Worm (Caenorhabditis elegans): ENCODE measurements around the gene F44G3.7.

F44G3.7 gene

ce11 chrV:16115381-16115780 is 21.6 kb downstream of the F44G3.7 start, which contains the start of gene str-25:
str-25 (plus strand) TSS chrV:16115681.
- TF ChIP-seq ztf-1 (GFP tag; conservative IDR thresholded peaks at IDR 0.05), result no peak
- no peak for TF ChIP-seq skn-1 (tag; optimal IDR thresholded peaks at IDR 0.05)
- no peak for TF ChIP-seq unc-39 (tag; optimal IDR thresholded peaks at IDR 0.05)
- no peak for TF ChIP-seq nhr-25 (tag; optimal IDR thresholded peaks at IDR 0.05)
- no peak for TF ChIP-seq unc-62 (GFP tag; optimal IDR thresholded peaks at IDR 0.05)
- no peak for TF ChIP-seq lsy-2 (tag; optimal IDR thresholded peaks at IDR 0.05)
- TF ChIP-seq nhr-11 (tag; optimal IDR thresholded peaks at IDR 0.05), result no peak
- no peak for TF ChIP-seq lin-11 (tag; optimal IDR thresholded peaks at IDR 0.05)
- TF ChIP-seq blmp-1 (tag; optimal IDR thresholded peaks at IDR 0.05; ENCODE audit: insufficient read depth), result no peak
- no peak for TF ChIP-seq alr-1 (tag; optimal IDR thresholded peaks at IDR 0.05)
- no peak for TF ChIP-seq elt-1 (tag; optimal IDR thresholded peaks at IDR 0.05)
- TF ChIP-seq unc-55 (GFP tag; optimal IDR thresholded peaks at IDR 0.05), result no peak

ce11 chrV:16114237-16114636 is 22.7 kb downstream of the F44G3.7 start, which contains the start of gene srxa-16:
srxa-16 (minus strand) TSS chrV:16114337.
- TF ChIP-seq nhr-129 (tag; optimal IDR thresholded peaks at IDR 0.05) (no peak), peb-1 (tag; optimal IDR thresholded peaks at IDR 0.05) (no peak), mdl-1 (tag; optimal IDR thresholded peaks at IDR 0.05) (no peak), sma-3 (GFP tag; optimal IDR thresholded peaks at IDR 0.05) (no peak), snpc-4 (tag; optimal IDR thresholded peaks at IDR 0.05) (no peak), lsy-2 (tag; optimal IDR thresholded peaks at IDR 0.05) (no peak), nhr-21 (tag; optimal IDR thresholded peaks at IDR 0.05) (no peak), lin-11 (tag; optimal IDR thresholded peaks at IDR 0.05) (no peak)

- TF ChIP-seq nhr-129 (tag; optimal IDR thresholded peaks at IDR 0.05), result no peak
- TF ChIP-seq elt-1 (tag; optimal IDR thresholded peaks at IDR 0.05), result no peak
- TF ChIP-seq aly-2 (tag; optimal IDR thresholded peaks at IDR 0.05), result no peak
- no peak for TF ChIP-seq zag-1 (tag; optimal IDR thresholded peaks at IDR 0.05)
- no peak for TF ChIP-seq blmp-1 (tag; optimal IDR thresholded peaks at IDR 0.05; ENCODE audit: insufficient read depth)
- TF ChIP-seq fos-1 (tag; optimal IDR thresholded peaks at IDR 0.05), result no peak
- TF ChIP-seq F13H6.1 (tag; optimal IDR thresholded peaks at IDR 0.05), result no peak
- TF ChIP-seq unc-55 (GFP tag; optimal IDR thresholded peaks at IDR 0.05), result no peak
- TF ChIP-seq unc-39 (tag; optimal IDR thresholded peaks at IDR 0.05), result no peak
- no peak for TF ChIP-seq dmd-4 (tag; optimal IDR thresholded peaks at IDR 0.05)
- TF ChIP-seq ceh-82 (tag; optimal IDR thresholded peaks at IDR 0.05), result no peak
- TF ChIP-seq peb-1 (tag; optimal IDR thresholded peaks at IDR 0.05), result no peak
- no peak for TF ChIP-seq ztf-1 (GFP tag; conservative IDR thresholded peaks at IDR 0.05)
- no peak for TF ChIP-seq elt-3 (tag; optimal IDR thresholded peaks at IDR 0.05)
- TF ChIP-seq skn-1 (tag; optimal IDR thresholded peaks at IDR 0.05), result no peak
- no peak for TF ChIP-seq ztf-4 (tag; optimal IDR thresholded peaks at IDR 0.05)
- no peak for TF ChIP-seq snpc-4 (tag; optimal IDR thresholded peaks at IDR 0.05)
- no peak for TF ChIP-seq nhr-6 (tag; optimal IDR thresholded peaks at IDR 0.05)
Measured at ce11 chrV:16103594-16103993, 33.3 kb downstream of the F44G3.7 start, which contains the start of gene argk-1. argk-1 (plus strand) TSS chrV:16103894.

ce11 chrV:16100103-16100730 is 36.7 kb downstream of the F44G3.7 start, which contains the start of gene cth-1:
cth-1 (plus strand) TSS chrV:16100680.
- TF ChIP-seq peb-1 (tag; optimal IDR thresholded peaks at IDR 0.05), result no peak
- no peak for TF ChIP-seq egl-27 (tag; optimal IDR thresholded peaks at IDR 0.05)
- no peak for TF ChIP-seq ceh-16 (tag; optimal IDR thresholded peaks at IDR 0.05)
- TF ChIP-seq C34F6.9 (tag; optimal IDR thresholded peaks at IDR 0.05), result no peak
- no peak for TF ChIP-seq nhr-129 (tag; optimal IDR thresholded peaks at IDR 0.05)
- TF ChIP-seq ceh-82 (tag; optimal IDR thresholded peaks at IDR 0.05), result no peak
- no peak for TF ChIP-seq gmeb-1 (tag; optimal IDR thresholded peaks at IDR 0.05)
- TF ChIP-seq sma-9 (GFP tag; optimal IDR thresholded peaks at IDR 0.05), result peak; percentile 84
- no peak for TF ChIP-seq sma-9 (tag; optimal IDR thresholded peaks at IDR 0.05)
- no peak for TF ChIP-seq crh-2 (tag; optimal IDR thresholded peaks at IDR 0.05)
- peak; percentile 37 for TF ChIP-seq fos-1 (tag; optimal IDR thresholded peaks at IDR 0.05)

- no peak for TF ChIP-seq nhr-12 (tag; optimal IDR thresholded peaks at IDR 0.05)
Measured at ce11 chrV:16099441-16099840, 37.5 kb downstream of the F44G3.7 start, which contains the start of gene str-7. str-7 (minus strand) TSS chrV:16099541.

All from whole organism, L2 larva.